Worm (Caenorhabditis elegans): ENCODE results near the gene sul-2.

- TF ChIP-seq med-1 (GFP tag; optimal IDR thresholded peaks at IDR 0.05; ENCODE audit: insufficient read depth) (no peak), cog-1 (tag; optimal IDR thresholded peaks at IDR 0.05) (no peak), klf-2 (GFP tag; conservative IDR thresholded peaks at IDR 0.05) (no peak), flt-1 (GFP tag; IDR thresholded peaks at IDR 0.05) (no peak), ref-1 (GFP tag; conservative IDR thresholded peaks at IDR 0.05) (no peak), tab-1 (GFP tag; IDR thresholded peaks at IDR 0.05) (no peak), ztf-29 (GFP tag; IDR thresholded peaks at IDR 0.05) (no peak), ztf-23 (GFP tag; IDR thresholded peaks at IDR 0.05) (no peak)
Observed at ce11 chrV:8171688-8172087, 14.1 kb downstream of the sul-2 start.

All from whole organism, midembryonic.